Worm (Caenorhabditis elegans): ENCODE measurements around the gene T14G12.12.

The T14G12.12 gene

DNA sequence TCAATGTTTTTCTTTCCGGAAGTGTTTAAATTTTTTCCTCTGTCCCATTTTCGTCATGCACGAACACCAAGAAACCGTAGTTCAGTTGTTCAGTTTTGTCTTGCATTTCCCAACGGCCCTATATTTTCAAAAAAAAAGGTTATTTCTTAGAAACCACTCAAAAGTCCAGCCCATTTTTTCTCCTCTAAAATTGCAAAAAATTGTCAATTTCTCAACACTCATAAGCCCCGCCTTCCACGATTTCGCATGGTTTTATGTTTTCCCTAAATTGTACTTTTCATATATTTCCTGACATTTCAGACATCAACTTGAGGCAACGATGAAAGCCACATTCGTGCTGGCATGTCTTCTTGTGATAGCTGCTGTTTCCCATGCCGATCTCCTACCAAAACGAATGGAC is 31.0 kb downstream of the T14G12.12 start, which contains the start of gene nlp-1 (continued):
- TF ChIP-seq tbx-7 (tag; optimal IDR thresholded peaks at IDR 0.05) (no peak), fkh-6 (tag; optimal IDR thresholded peaks at IDR 0.05) (no peak), ama-1 (optimal IDR thresholded peaks at IDR 0.05) (no peak)

DNA sequence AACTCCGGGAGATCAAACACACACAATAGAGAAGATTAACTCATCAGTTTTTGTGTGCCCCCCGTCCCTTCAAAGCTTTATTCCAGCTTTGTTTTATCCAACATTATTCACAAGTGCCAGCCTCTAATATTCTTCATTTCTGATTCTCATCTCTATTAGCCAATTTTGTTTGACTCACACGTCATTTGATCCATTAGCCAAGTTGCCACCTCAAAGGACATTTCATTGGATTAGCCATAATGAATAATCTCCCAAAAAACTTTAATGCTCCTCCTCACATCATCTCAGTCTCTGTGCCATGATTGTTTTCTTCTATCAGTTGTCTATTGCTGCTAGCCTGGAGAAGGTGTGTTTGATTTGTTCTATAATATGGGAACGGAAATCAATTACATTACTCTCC is 32.9 kb downstream of the T14G12.12 start:
- TF ChIP-seq hlh-13 (GFP tag; optimal IDR thresholded peaks at IDR 0.05) (no peak), hlh-15 (tag; optimal IDR thresholded peaks at IDR 0.05) (no peak), elt-2 (tag; optimal IDR thresholded peaks at IDR 0.05) (no peak)

DNA sequence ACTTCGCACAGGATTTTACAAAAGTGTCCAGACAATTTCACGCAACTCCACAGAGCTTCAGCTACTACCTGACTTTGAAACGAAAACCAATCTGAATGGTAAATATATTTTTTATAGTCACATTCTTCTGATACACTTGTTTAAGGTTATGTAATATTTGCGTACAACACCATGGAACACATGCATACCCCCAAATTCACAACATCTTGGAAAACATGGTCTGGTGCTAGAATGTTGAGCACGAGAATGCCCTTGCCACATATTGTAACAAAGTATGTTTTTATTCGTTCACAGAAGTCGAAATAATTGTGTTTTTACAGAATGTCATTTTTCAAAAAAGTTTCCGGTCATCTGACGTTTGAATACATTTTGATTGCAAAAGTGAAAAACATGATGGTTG is 42.5 kb downstream of the T14G12.12 start:
- no peak for TF ChIP-seq sox-4 (tag; optimal IDR thresholded peaks at IDR 0.05)

ce11 chrX:3714797-3715196 is 43.5 kb downstream of the T14G12.12 start, which contains the start of gene C01C4.2:
Gene C01C4.2 (plus strand): TSS chrX:3715097.
- TF ChIP-seq ceh-6 (GFP tag; optimal IDR thresholded peaks at IDR 0.05) (no peak), C38D4.7 (GFP tag; optimal IDR thresholded peaks at IDR 0.05) (no peak), hlh-8 (tag; optimal IDR thresholded peaks at IDR 0.05) (no peak), zip-5 (tag; optimal IDR thresholded peaks at IDR 0.05) (no peak), ceh-30 (tag; optimal IDR thresholded peaks at IDR 0.05) (no peak), ceh-48 (tag; optimal IDR thresholded peaks at IDR 0.05) (no peak), tbx-2 (tag; optimal IDR thresholded peaks at IDR 0.05) (no peak), fkh-10 (GFP tag; optimal IDR thresholded peaks at IDR 0.05) (no peak), unc-86 (tag; optimal IDR thresholded peaks at IDR 0.05) (no peak), ztf-16 (tag; optimal IDR thresholded peaks at IDR 0.05) (no peak), ttx-3 (tag; optimal IDR thresholded peaks at IDR 0.05) (no peak), ceh-22 (tag; optimal IDR thresholded peaks at IDR 0.05) (no peak)

ce11 chrX:3711581-3712101 is 46.7 kb downstream of the T14G12.12 start:
- TF ChIP-seq hlh-8 (tag; optimal IDR thresholded peaks at IDR 0.05) (peak; percentile 56), ets-4 (tag; optimal IDR thresholded peaks at IDR 0.05) (no peak)

DNA sequence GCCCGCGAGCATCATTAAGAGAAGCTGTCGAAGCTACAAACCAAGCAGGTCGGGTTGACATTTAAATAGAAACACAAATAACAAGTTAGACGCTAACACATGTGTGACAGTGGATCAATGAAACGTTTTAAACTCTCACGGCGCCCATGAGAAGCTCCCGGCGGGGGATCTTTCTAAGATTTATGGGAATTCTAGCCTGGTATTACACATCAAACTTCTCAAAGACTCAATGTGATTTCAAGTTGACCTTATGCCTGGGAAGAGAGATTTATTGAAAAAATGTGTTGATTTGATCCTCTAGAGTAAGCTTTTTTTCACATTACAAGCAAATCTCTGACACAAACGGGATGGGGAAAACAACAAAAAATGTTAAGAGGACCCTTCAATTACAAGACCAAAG is 48.6 kb downstream of the T14G12.12 start:
- no peak for TF ChIP-seq unc-3 (GFP tag; conservative IDR thresholded peaks at IDR 0.05)
- TF ChIP-seq unc-3 (tag; optimal IDR thresholded peaks at IDR 0.05), result no peak
- TF ChIP-seq fax-1 (tag; optimal IDR thresholded peaks at IDR 0.05), result no peak
- no peak for TF ChIP-seq K09A11.1 (tag; optimal IDR thresholded peaks at IDR 0.05; ENCODE audit: insufficient read depth)
